Worm (Caenorhabditis elegans): ENCODE measurements around the gene apc-17.
"Not testable (repeated sequence)": the region's sequence is repeated elsewhere in the genome, so short reads cannot be mapped to it uniquely, and the experiment has no call there.

The apc-17 gene

DNA sequence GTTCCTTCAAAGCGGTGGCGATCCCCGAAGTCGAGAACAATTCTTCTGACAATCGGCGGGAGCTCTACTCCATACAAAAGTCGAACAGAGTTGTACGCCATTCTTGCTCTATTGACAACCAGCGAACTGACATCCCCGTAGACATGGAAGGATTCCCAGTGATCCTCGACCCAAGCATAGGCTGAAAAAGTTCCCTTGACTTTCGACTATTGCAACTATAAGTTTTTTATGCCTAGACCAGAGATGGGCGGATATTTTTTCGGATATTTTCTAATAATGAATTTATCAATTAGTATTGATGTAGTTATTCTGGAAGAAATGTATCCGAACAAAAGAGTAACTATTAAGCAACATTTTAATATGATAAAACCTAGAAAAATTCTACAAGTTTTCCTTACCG lies 13.9 kb downstream of the apc-17 start, which contains the start of gene W10C6.2:
TSS of gene W10C6.2 (minus strand) at position 101 of the 400 bp plus-strand sequence.
- not testable (repeated sequence) for TF ChIP-seq lir-1 (GFP tag; conservative IDR thresholded peaks at IDR 0.05); akir-1 (GFP tag; optimal IDR thresholded peaks at IDR 0.05); Y67H2A.10 (GFP tag; conservative IDR thresholded peaks at IDR 0.05)

ce11 chrII:11125059-11125594 lies 17.2 kb downstream of the apc-17 start:
- no peak for TF ChIP-seq mxl-1 (tag; optimal IDR thresholded peaks at IDR 0.05)
- no peak for TF ChIP-seq attf-5 (GFP tag; optimal IDR thresholded peaks at IDR 0.05)
- TF ChIP-seq hlh-12 (tag; optimal IDR thresholded peaks at IDR 0.05) = no peak
- TF ChIP-seq attf-3 (GFP tag; conservative IDR thresholded peaks at IDR 0.05) = no peak
- TF ChIP-seq unc-62 (GFP tag; optimal IDR thresholded peaks at IDR 0.05) = no peak
- no peak for TF ChIP-seq madf-8 (GFP tag; conservative IDR thresholded peaks at IDR 0.05)
- 0 out of 2 replicates have a peak, but pooled peaks have one; percentile 35 for TF ChIP-seq Y53G8AR.9 (GFP tag; conservative IDR thresholded peaks at IDR 0.05)
- TF ChIP-seq atf-7 (tag; optimal IDR thresholded peaks at IDR 0.05) = peak; percentile 21
- 0 out of 2 replicates have a peak, but pooled peaks have one; percentile 9 for TF ChIP-seq D2030.7 (GFP tag; IDR thresholded peaks at IDR 0.05)
- TF ChIP-seq F39B2.1 (GFP tag; IDR thresholded peaks at IDR 0.05) = no peak
- TF ChIP-seq ZK185.1 (tag; optimal IDR thresholded peaks at IDR 0.05; ENCODE audit: poor library complexity, severe bottlenecking) = no peak
- TF ChIP-seq ztf-25 (GFP tag; IDR thresholded peaks at IDR 0.05) = no peak
- no peak for TF ChIP-seq K12H6.12 (tag; optimal IDR thresholded peaks at IDR 0.05)
- no peak for TF ChIP-seq K11D2.4 (GFP tag; IDR thresholded peaks at IDR 0.05)
- TF ChIP-seq nfyb-1 (GFP tag; IDR thresholded peaks at IDR 0.05) = no peak
- TF ChIP-seq repo-1 (tag; optimal IDR thresholded peaks at IDR 0.05) = no peak
- TF ChIP-seq ztf-22 (GFP tag; optimal IDR thresholded peaks at IDR 0.05) = no peak
- no peak for TF ChIP-seq lin-40 (tag; optimal IDR thresholded peaks at IDR 0.05)
- TF ChIP-seq ztf-26 (tag; optimal IDR thresholded peaks at IDR 0.05) = no peak
- TF ChIP-seq die-1 (tag; optimal IDR thresholded peaks at IDR 0.05) = peak; percentile 50
- TF ChIP-seq sptf-2 (GFP tag; optimal IDR thresholded peaks at IDR 0.05) = no peak
- TF ChIP-seq ceh-27 (GFP tag; optimal IDR thresholded peaks at IDR 0.05) = no peak
- TF ChIP-seq ceh-79 (tag; optimal IDR thresholded peaks at IDR 0.05) = no peak
- no peak for TF ChIP-seq C06A6.2 (GFP tag; conservative IDR thresholded peaks at IDR 0.05)
- TF ChIP-seq madf-10 (tag; optimal IDR thresholded peaks at IDR 0.05) = no peak
- TF ChIP-seq lin-26 (GFP tag; IDR thresholded peaks at IDR 0.05) = peak; percentile 72; the same call in 1 of the 2 replicates
- TF ChIP-seq B0336.3 (GFP tag; IDR thresholded peaks at IDR 0.05) = peak; percentile 79
- TF ChIP-seq Y53F4B.3 (GFP tag; IDR thresholded peaks at IDR 0.05) = no peak
- no peak for TF ChIP-seq chd-7 (tag; optimal IDR thresholded peaks at IDR 0.05)
- TF ChIP-seq dox-1 (GFP tag; IDR thresholded peaks at IDR 0.05) = no peak
- TF ChIP-seq B0035.1 (tag; optimal IDR thresholded peaks at IDR 0.05) = no peak
- TF ChIP-seq Y67H2A.10 (GFP tag; conservative IDR thresholded peaks at IDR 0.05) = no peak
- no peak for TF ChIP-seq bed-1 (GFP tag; IDR thresholded peaks at IDR 0.05)
- no peak for TF ChIP-seq ceh-40 (GFP tag; IDR thresholded peaks at IDR 0.05)
- TF ChIP-seq ceh-58 (GFP tag; IDR thresholded peaks at IDR 0.05) = no peak
- no peak for TF ChIP-seq sea-2 (GFP tag; IDR thresholded peaks at IDR 0.05)
- TF ChIP-seq gei-17 (GFP tag; optimal IDR thresholded peaks at IDR 0.05) = no peak
- TF ChIP-seq F22D6.2 (tag; optimal IDR thresholded peaks at IDR 0.05) = no peak
- peak; percentile 57 for TF ChIP-seq madf-6 (GFP tag; IDR thresholded peaks at IDR 0.05)
- no peak for TF ChIP-seq nhr-27 (tag; optimal IDR thresholded peaks at IDR 0.05)
- no peak for TF ChIP-seq F52B5.7 (tag; optimal IDR thresholded peaks at IDR 0.05)
- 0 out of 2 replicates have a peak, but pooled peaks have one; percentile 20 for TF ChIP-seq pbrm-1 (GFP tag; IDR thresholded peaks at IDR 0.05)
- no peak for TF ChIP-seq mel-28 (tag; optimal IDR thresholded peaks at IDR 0.05; ENCODE audit: borderline replicate concordance)
- TF ChIP-seq pha-4 (tag; optimal IDR thresholded peaks at IDR 0.05) = no peak
- TF ChIP-seq tlf-1 (GFP tag; optimal IDR thresholded peaks at IDR 0.05) = no peak
- TF ChIP-seq ets-4 (GFP tag; optimal IDR thresholded peaks at IDR 0.05) = no peak

All from whole organism, young adult.